Worm (Caenorhabditis elegans) whole organism, young adult: ENCODE results near the gene mut-14.

Experiments
- B0019.2 ChIP-seq: fragments of 200-800 bp; sonication (Bioruptor generic); conservative IDR thresholded peaks from 2 replicates; pipeline ENCODE4 v1.3.6; 2022; ENCODE audit warnings: missing genetic modification reagents, missing genetic modification characterization, missing compliant biosample characterization
- B0035.1 ChIP-seq: sonication (generic microtip); optimal IDR thresholded peaks from 2 replicates; lab custom pipeline; 2016; ENCODE audit warnings: missing genetic modification characterization, mild to moderate bottlenecking, missing compliant biosample characterization, missing genotype, missing genetic modification reagents
- C06A6.2 ChIP-seq: fragments of 200-800 bp; sonication (Bioruptor generic); conservative IDR thresholded peaks from 2 replicates; pipeline ENCODE4 v1.3.6; 2022; ENCODE audit warnings: missing genetic modification characterization, missing compliant biosample characterization
- D2030.7 ChIP-seq: fragments of 200-800 bp; sonication (Bioruptor generic); IDR thresholded peaks from 2 replicates; pipeline ENCODE4 v1.3.6; 2022; ENCODE audit warnings: missing genetic modification reagents, missing genetic modification characterization, missing compliant biosample characterization
- F23B12.7 ChIP-seq: sonication (generic microtip); optimal IDR thresholded peaks from 2 replicates; lab custom pipeline; 2017; ENCODE audit warnings: missing genetic modification characterization, mild to moderate bottlenecking, missing compliant biosample characterization, antibody characterized with exemption, moderate library complexity; ENCODE audit not compliant: insufficient read depth
- F49E8.2 ChIP-seq: sonication (generic microtip); optimal IDR thresholded peaks from 3 replicates; lab custom pipeline; 2017; ENCODE audit warnings: missing genetic modification characterization, mild to moderate bottlenecking, missing compliant biosample characterization, antibody characterized with exemption, moderate library complexity; ENCODE audit not compliant: insufficient read depth
- F52B5.7 ChIP-seq: sonication (generic microtip); optimal IDR thresholded peaks from 2 replicates; lab custom pipeline; 2016; ENCODE audit warnings: mild to moderate bottlenecking, missing genetic modification characterization, missing compliant biosample characterization
- F55B11.4 ChIP-seq: sonication (generic microtip); optimal IDR thresholded peaks from 2 replicates; lab custom pipeline; 2016; ENCODE audit warnings: missing compliant biosample characterization, missing genetic modification characterization, borderline replicate concordance; ENCODE audit not compliant: insufficient read depth
- T26A5.8 ChIP-seq: sonication (generic microtip); optimal IDR thresholded peaks from 2 replicates; lab custom pipeline; 2016; ENCODE audit warnings: missing genetic modification characterization, missing compliant biosample characterization
- Y53G8AR.9 ChIP-seq: fragments of 200-800 bp; sonication (Bioruptor generic); conservative IDR thresholded peaks from 2 replicates; pipeline ENCODE4 v1.3.6; 2022; ENCODE audit warnings: missing genetic modification reagents, missing genetic modification characterization, missing compliant biosample characterization
- Y67H2A.10 ChIP-seq: fragments of 200-800 bp; sonication (Bioruptor generic); conservative IDR thresholded peaks from 2 replicates; pipeline ENCODE4 v1.3.6; 2022; ENCODE audit warnings: missing genetic modification reagents, missing genetic modification characterization, missing compliant biosample characterization
- Y95B8A.8 ChIP-seq: fragments of 200-800 bp; sonication (Bioruptor generic); IDR thresholded peaks from 2 replicates; pipeline ENCODE4 v1.3.6; 2022; ENCODE audit warnings: missing genetic modification reagents, missing genetic modification characterization, missing compliant biosample characterization
- ZK185.1 ChIP-seq: sonication (generic microtip); optimal IDR thresholded peaks from 2 replicates; lab custom pipeline; 2016; ENCODE audit warnings: mild to moderate bottlenecking, missing genetic modification characterization, missing compliant biosample characterization; ENCODE audit not compliant: poor library complexity, severe bottlenecking
- akir-1 ChIP-seq: fragments of 200-800 bp; sonication (Bioruptor generic); optimal IDR thresholded peaks from 2 replicates; lab custom pipeline; 2018; ENCODE audit warnings: mild to moderate bottlenecking, missing genetic modification characterization, moderate library complexity, missing compliant biosample characterization
- aptf-2 ChIP-seq: fragments of 200-800 bp; sonication (Bioruptor generic); conservative IDR thresholded peaks from 2 replicates; pipeline ENCODE4 v1.3.6; 2022; ENCODE audit warnings: missing genetic modification reagents, missing genetic modification characterization, missing compliant biosample characterization
- aptf-3 ChIP-seq: fragments of 200-800 bp; sonication (Bioruptor generic); IDR thresholded peaks from 2 replicates; pipeline ENCODE4 v1.3.6; 2022; ENCODE audit warnings: missing genetic modification characterization, missing compliant biosample characterization
- bed-1 ChIP-seq: fragments of 200-800 bp; sonication (Bioruptor generic); IDR thresholded peaks from 2 replicates; pipeline ENCODE4 v1.3.6; 2022; ENCODE audit warnings: missing genetic modification reagents, missing genetic modification characterization, missing compliant biosample characterization
- bed-2 ChIP-seq: fragments of 200-800 bp; sonication (Bioruptor generic); IDR thresholded peaks from 2 replicates; pipeline ENCODE4 v1.3.6; 2022; ENCODE audit warnings: missing genetic modification reagents, missing genetic modification characterization, missing compliant biosample characterization
- ceh-58 ChIP-seq: fragments of 200-800 bp; sonication (Bioruptor generic); IDR thresholded peaks from 2 replicates; pipeline ENCODE4 v1.3.6; 2022; ENCODE audit warnings: missing genetic modification characterization, missing compliant biosample characterization
- ceh-79 ChIP-seq: sonication (generic microtip); optimal IDR thresholded peaks from 2 replicates; lab custom pipeline; 2017; ENCODE audit warnings: mild to moderate bottlenecking, missing genetic modification characterization, missing compliant biosample characterization
- ceh-91 ChIP-seq: fragments of 200-800 bp; sonication (Bioruptor generic); IDR thresholded peaks from 2 replicates; pipeline ENCODE4 v1.3.6; 2022; ENCODE audit warnings: missing genetic modification reagents, missing genetic modification characterization, missing compliant biosample characterization
- die-1 ChIP-seq: sonication (generic microtip); optimal IDR thresholded peaks from 2 replicates; lab custom pipeline; 2016; ENCODE audit warnings: missing genotype, mild to moderate bottlenecking, missing genetic modification characterization, missing compliant biosample characterization
- efl-1 ChIP-seq: fragments of 150-350 bp; optimal IDR thresholded peaks from 2 replicates; lab custom pipeline; 2014; ENCODE audit warnings: missing biosample characterization, missing genetic modification reagents, missing genetic modification characterization
- gei-17 ChIP-seq: fragments of 200-800 bp; sonication (Bioruptor generic); optimal IDR thresholded peaks from 2 replicates; lab custom pipeline; 2018; ENCODE audit warnings: mild to moderate bottlenecking, missing genetic modification characterization, missing compliant biosample characterization
- hlh-26 ChIP-seq: fragments of 200-800 bp; sonication (Bioruptor generic); conservative IDR thresholded peaks from 2 replicates; pipeline ENCODE4 v1.3.6; 2022; ENCODE audit warnings: missing genetic modification reagents, missing genetic modification characterization, missing compliant biosample characterization
- lag-1 ChIP-seq: fragments of 200-800 bp; sonication (Bioruptor generic); IDR thresholded peaks from 2 replicates; pipeline ENCODE4 v1.3.6; 2022; ENCODE audit warnings: missing genetic modification reagents, missing genetic modification characterization, missing compliant biosample characterization
- lin-54 ChIP-seq: fragments of 200-800 bp; sonication (Bioruptor generic); optimal IDR thresholded peaks from 2 replicates; lab custom pipeline; 2018; ENCODE audit warnings: mild to moderate bottlenecking, missing genetic modification characterization, missing compliant biosample characterization
- lir-1 ChIP-seq: fragments of 200-800 bp; sonication (Bioruptor generic); conservative IDR thresholded peaks from 2 replicates; pipeline ENCODE4 v1.3.6; 2022; ENCODE audit warnings: missing genetic modification reagents, missing genetic modification characterization, missing compliant biosample characterization
- lsl-1 ChIP-seq: fragments of 200-800 bp; sonication (Bioruptor generic); optimal IDR thresholded peaks from 2 replicates; lab custom pipeline; 2018; ENCODE audit warnings: mild to moderate bottlenecking, missing genetic modification characterization, moderate library complexity, missing compliant biosample characterization
- madf-10 ChIP-seq: sonication (generic microtip); optimal IDR thresholded peaks from 2 replicates; lab custom pipeline; 2016; ENCODE audit warnings: mild to moderate bottlenecking, missing genetic modification characterization, missing compliant biosample characterization
- madf-6 ChIP-seq: fragments of 200-800 bp; sonication (Bioruptor generic); IDR thresholded peaks from 2 replicates; pipeline ENCODE4 v1.3.6; 2022; ENCODE audit warnings: missing genetic modification reagents, missing genetic modification characterization, missing compliant biosample characterization
- mes-4 ChIP-seq: sonication (generic microtip); optimal IDR thresholded peaks from 2 replicates; lab custom pipeline; 2016; ENCODE audit warnings: missing genotype, missing genetic modification characterization, missing compliant biosample characterization
- mxl-1 ChIP-seq: sonication (generic microtip); optimal IDR thresholded peaks from 2 replicates; lab custom pipeline; 2016; ENCODE audit warnings: missing genetic modification characterization, missing compliant biosample characterization
- nfya-1 ChIP-seq: sonication (generic microtip); optimal IDR thresholded peaks from 2 replicates; lab custom pipeline; 2017; ENCODE audit warnings: antibody characterized with exemption, missing compliant biosample characterization, missing genetic modification characterization, borderline replicate concordance; ENCODE audit not compliant: insufficient read depth
- pha-4 ChIP-seq: fragments of 150-350 bp; sonication (generic microtip); optimal IDR thresholded peaks from 2 replicates; lab custom pipeline; 2014; ENCODE audit warnings: missing biosample characterization, missing genetic modification reagents, missing genetic modification characterization
- sea-2 ChIP-seq: fragments of 200-800 bp; sonication (Bioruptor generic); IDR thresholded peaks from 2 replicates; pipeline ENCODE4 v1.3.6; 2022; ENCODE audit warnings: missing genetic modification characterization, missing compliant biosample characterization
- snpc-1.3 ChIP-seq: sonication (generic microtip); optimal IDR thresholded peaks from 2 replicates; lab custom pipeline; 2017; ENCODE audit warnings: missing genetic modification characterization, mild to moderate bottlenecking, missing compliant biosample characterization, antibody characterized with exemption, moderate library complexity, missing genotype, missing genetic modification reagents; ENCODE audit not compliant: insufficient read depth
- snpc-4 ChIP-seq, 5 experiments: fragments of 150-350 bp in 1 of 5; sonication (generic microtip) in 4 of 5; optimal IDR thresholded peaks; 2 replicates each; lab custom pipeline; 2014 to 2018; ENCODE audit warnings: missing genetic modification characterization in 5 of 5, missing biosample characterization in 3 of 5, antibody characterized with exemption in 2 of 5, mild to moderate bottlenecking in 2 of 5, missing compliant biosample characterization in 2 of 5, missing genotype in 2 of 5, moderate library complexity in 2 of 5, missing genetic modification reagents in 1 of 5
- somi-1 ChIP-seq: fragments of 200-800 bp; sonication (Bioruptor generic); optimal IDR thresholded peaks from 2 replicates; lab custom pipeline; 2018; ENCODE audit warnings: mild to moderate bottlenecking, missing genetic modification characterization, missing compliant biosample characterization
- tbp1 ChIP-seq: fragments of 200-800 bp; sonication (Bioruptor generic); optimal IDR thresholded peaks from 2 replicates; lab custom pipeline; 2018; ENCODE audit warnings: mild to moderate bottlenecking, missing genetic modification characterization, missing compliant biosample characterization
- tbx-9 ChIP-seq: sonication (generic microtip); optimal IDR thresholded peaks from 2 replicates; lab custom pipeline; 2016; ENCODE audit warnings: borderline replicate concordance, missing genetic modification characterization, inconsistent platforms, missing compliant biosample characterization
- tlf-1 ChIP-seq: fragments of 200-800 bp; sonication (Bioruptor generic); optimal IDR thresholded peaks from 2 replicates; lab custom pipeline; 2018; ENCODE audit warnings: mild to moderate bottlenecking, missing genetic modification characterization, missing compliant biosample characterization
- zfh-2 ChIP-seq: fragments of 200-800 bp; sonication (Bioruptor generic); conservative IDR thresholded peaks from 2 replicates; pipeline ENCODE4 v1.3.6; 2022; ENCODE audit warnings: missing genetic modification reagents, missing genetic modification characterization, missing compliant biosample characterization
- zim-3 ChIP-seq: sonication (generic microtip); optimal IDR thresholded peaks from 2 replicates; lab custom pipeline; 2017; ENCODE audit warnings: mild to moderate bottlenecking, missing genetic modification characterization, moderate library complexity, missing compliant biosample characterization
- ztf-28 ChIP-seq: fragments of 200-800 bp; sonication (Bioruptor generic); IDR thresholded peaks from 2 replicates; pipeline ENCODE4 v1.3.6; 2022; ENCODE audit warnings: missing genetic modification reagents, missing genetic modification characterization, missing compliant biosample characterization
- ztf-6 ChIP-seq: fragments of 200-800 bp; sonication (Bioruptor generic); IDR thresholded peaks from 2 replicates; pipeline ENCODE4 v1.3.6; 2022; ENCODE audit warnings: missing genetic modification reagents, missing genetic modification characterization, missing compliant biosample characterization

Gene mut-14

ce11 chrV:5668968-5669367 lies 8.5 kb upstream of the mut-14 start:
- no peak for TF ChIP-seq tbx-9
- TF ChIP-seq hlh-26 (GFP tag; lab: Robert Waterston, UW), result no peak
- TF ChIP-seq ceh-91 (GFP tag; lab: Robert Waterston, UW), result no peak
- TF ChIP-seq snpc-1.3 (tag; lab: Kevin White, UChicago), result no peak
- no peak for TF ChIP-seq snpc-4 (GFP tag; optimal IDR thresholded peaks at IDR 0.05; lab: Kevin White, UChicago)
- TF ChIP-seq snpc-4 (tag; optimal IDR thresholded peaks at IDR 0.05; lab: Kevin White, UChicago), result no peak
- no peak for TF ChIP-seq C06A6.2
- TF ChIP-seq lag-1, result no peak
- TF ChIP-seq lir-1, result no peak
- no peak for TF ChIP-seq B0019.2 (GFP tag; lab: Robert Waterston, UW)
- TF ChIP-seq aptf-2 (GFP tag; lab: Robert Waterston, UW), result no peak
- no peak for TF ChIP-seq tlf-1 (GFP tag; lab: Kevin White, UChicago)
- TF ChIP-seq T26A5.8, result no peak

ce11 chrV:5667337-5667736 lies 6.8 kb upstream of the mut-14 start:
- peak; percentile 59 for TF ChIP-seq mxl-1 (tag; lab: Kevin White, UChicago)
- TF ChIP-seq F49E8.2 (tag; lab: Kevin White, UChicago), result peak; percentile 72
- peak; percentile 84 for TF ChIP-seq Y53G8AR.9
- TF ChIP-seq somi-1, result no peak
- TF ChIP-seq ztf-6 (GFP tag; lab: Robert Waterston, UW), result peak; percentile 70; the same call in 1 of the 2 replicates
- TF ChIP-seq zim-3 (tag; lab: Kevin White, UChicago), result peak; percentile 92
- TF ChIP-seq B0035.1, result peak; percentile 57
- peak; percentile 91 for TF ChIP-seq tbp1 (GFP tag; lab: Kevin White, UChicago)
- no peak for TF ChIP-seq akir-1 (GFP tag; lab: Kevin White, UChicago)
- TF ChIP-seq lsl-1, result peak; percentile 61
- TF ChIP-seq madf-10 (tag; lab: Kevin White, UChicago), result peak; percentile 38
- no peak for TF ChIP-seq zfh-2 (GFP tag; lab: Robert Waterston, UW)
- TF ChIP-seq hlh-26 (GFP tag; lab: Robert Waterston, UW), result no peak
- peak; percentile 76 for TF ChIP-seq lin-54 (GFP tag; lab: Kevin White, UChicago)
- no peak for TF ChIP-seq bed-1 (GFP tag; lab: Robert Waterston, UW)
- TF ChIP-seq die-1 (tag; lab: Kevin White, UChicago), result peak; percentile 82
- TF ChIP-seq mes-4 (tag; lab: Kevin White, UChicago), result peak; percentile 76
- peak; percentile 81 for TF ChIP-seq madf-6 (GFP tag; lab: Robert Waterston, UW)
- TF ChIP-seq ZK185.1 (tag; lab: Kevin White, UChicago), result no peak
- TF ChIP-seq ztf-28 (GFP tag; lab: Robert Waterston, UW), result 0 out of 2 replicates have a peak, but pooled peaks have one; percentile 20
- peak; percentile 27 for TF ChIP-seq tlf-1 (GFP tag; lab: Kevin White, UChicago)
- no peak for TF ChIP-seq F55B11.4
- TF ChIP-seq pha-4 (tag; lab: Kevin White, UChicago), result no peak
- no peak for TF ChIP-seq Y67H2A.10 (GFP tag; lab: Robert Waterston, UW)
- no peak for TF ChIP-seq nfya-1 (tag; lab: Kevin White, UChicago)
- peak; percentile 73 for TF ChIP-seq D2030.7
- TF ChIP-seq F23B12.7 (tag; lab: Kevin White, UChicago), result no peak
- TF ChIP-seq F52B5.7 (tag; lab: Kevin White, UChicago), result peak; percentile 79
- TF ChIP-seq snpc-1.3 (tag; lab: Kevin White, UChicago), result peak; percentile 38
- peak; percentile 56 for TF ChIP-seq ceh-79 (tag; lab: Kevin White, UChicago)
- TF ChIP-seq ceh-58, result peak; percentile 92
- TF ChIP-seq aptf-3 (GFP tag; lab: Robert Waterston, UW), result peak; percentile 96; the same call in 1 of the 2 replicates
- no peak for TF ChIP-seq bed-2 (GFP tag; lab: Robert Waterston, UW)
- TF ChIP-seq gei-17, result no peak
- peak; percentile 13 for TF ChIP-seq efl-1
- peak; percentile 53; the same call in 1 of the 2 replicates for TF ChIP-seq Y95B8A.8 (GFP tag; lab: Robert Waterston, UW)
- no peak for TF ChIP-seq sea-2 (GFP tag; lab: Robert Waterston, UW)
